Worm (Caenorhabditis elegans) whole organism, late embryonic: ENCODE measurements around the gene cdf-1.

ENCODE experiments used
- K02D7.2 ChIP-seq: sonication (generic microtip); optimal IDR thresholded peaks from 2 replicates; lab custom pipeline; 2017; ENCODE audit warnings: mild to moderate bottlenecking, missing genetic modification characterization, missing compliant biosample characterization
- T23F11.4 ChIP-seq: fragments of 200-800 bp; sonication (Bioruptor generic); optimal IDR thresholded peaks from 2 replicates; lab custom pipeline; 2018; ENCODE audit warnings: mild to moderate bottlenecking, missing genetic modification characterization, missing compliant biosample characterization
- dve-1 ChIP-seq: sonication (generic microtip); optimal IDR thresholded peaks from 2 replicates; lab custom pipeline; 2017; ENCODE audit warnings: antibody characterized with exemption, mild to moderate bottlenecking, missing genetic modification characterization, missing compliant biosample characterization
- elt-4 ChIP-seq: sonication (generic microtip); optimal IDR thresholded peaks from 2 replicates; lab custom pipeline; 2016; ENCODE audit warnings: missing genetic modification characterization, missing compliant biosample characterization
- eyg-1 ChIP-seq: sonication (generic microtip); optimal IDR thresholded peaks from 2 replicates; lab custom pipeline; 2016; ENCODE audit warnings: missing genotype, missing genetic modification characterization, missing compliant biosample characterization
- fkh-10 ChIP-seq: fragments of 150-350 bp; optimal IDR thresholded peaks from 2 replicates; lab custom pipeline; 2014; ENCODE audit warnings: missing biosample characterization, missing genetic modification reagents, missing genetic modification characterization
- nfya-1 ChIP-seq: sonication (generic microtip); optimal IDR thresholded peaks from 2 replicates; lab custom pipeline; 2017; ENCODE audit warnings: missing genetic modification characterization, mild to moderate bottlenecking, missing compliant biosample characterization, antibody characterized with exemption, moderate library complexity

DNA sequence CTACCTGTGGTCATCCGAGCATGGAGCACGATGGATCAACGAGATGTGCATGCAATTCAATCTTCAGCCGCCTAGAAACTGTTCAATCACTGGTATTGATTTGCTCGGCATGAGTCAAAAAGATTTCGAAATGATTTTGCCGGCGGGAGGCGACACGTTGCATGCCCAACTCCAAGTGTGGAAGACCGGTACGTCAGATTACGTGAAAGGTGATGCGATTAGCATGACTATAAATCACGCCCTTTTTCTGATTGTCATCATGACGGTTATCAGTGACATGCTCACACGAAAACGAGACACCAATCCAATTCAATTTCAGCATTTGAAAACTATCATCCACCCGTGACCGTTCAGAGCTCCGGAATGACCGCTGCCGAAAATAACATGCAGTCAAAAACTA lies 15.7 kb upstream of the cdf-1 start:
- TF ChIP-seq eyg-1 (tag; lab: Kevin White, UChicago) (no peak), dve-1 (tag; lab: Kevin White, UChicago) (no peak), elt-4 (no peak), fkh-10 (GFP tag; lab: Kevin White, UChicago) (no peak), K02D7.2 (tag; lab: Kevin White, UChicago) (no peak), nfya-1 (tag; lab: Kevin White, UChicago) (no peak), T23F11.4 (GFP tag; lab: Kevin White, UChicago) (no peak)
